Fruit fly (Drosophila melanogaster) whole organism, embryonic: ENCODE measurements around the gene CG10132.

Source experiments
- Atf6 ChIP-seq: fragments of 200-800 bp; sonication (Bioruptor generic); IDR thresholded peaks from 2 replicates; pipeline ENCODE4 v1.3.6; 2022; ENCODE audit warnings: missing biosample characterization, missing genetic modification characterization
- BEAF-32 ChIP-seq: fragments of 200-800 bp; sonication (Bioruptor generic); optimal IDR thresholded peaks from 3 replicates; lab custom pipeline; 2017; ENCODE audit warnings: missing biosample characterization, missing genetic modification characterization, mild to moderate bottlenecking, moderate library complexity, missing genetic modification reagents
- Bgb ChIP-seq: fragments of 200-800 bp; sonication (Bioruptor generic); IDR thresholded peaks from 2 replicates; pipeline ENCODE4 v1.3.6; 2022; ENCODE audit warnings: missing biosample characterization, missing genetic modification characterization; ENCODE audit not compliant: partially characterized antibody
- CG13287 ChIP-seq: fragments of 200-800 bp; sonication (Bioruptor generic); IDR thresholded peaks from 2 replicates; pipeline ENCODE4 v1.3.6; 2022; ENCODE audit warnings: missing biosample characterization, missing genetic modification characterization; ENCODE audit not compliant: partially characterized antibody
- CG14014 ChIP-seq: fragments of 200-800 bp; sonication (Bioruptor generic); IDR thresholded peaks from 2 replicates; pipeline ENCODE4 v1.3.6; 2022; ENCODE audit warnings: missing biosample characterization, missing genetic modification characterization
- CG14441 ChIP-seq: fragments of 200-800 bp; sonication (Bioruptor generic); IDR thresholded peaks from 2 replicates; pipeline ENCODE4 v1.3.6; 2022; ENCODE audit warnings: missing biosample characterization, missing genetic modification characterization
- CG14965 ChIP-seq: fragments of 200-800 bp; sonication (Bioruptor generic); optimal IDR thresholded peaks from 2 replicates; lab custom pipeline; 2016; ENCODE audit warnings: missing biosample characterization, missing genetic modification characterization, borderline replicate concordance
- CG16815 ChIP-seq: fragments of 200-800 bp; sonication (Bioruptor generic); optimal IDR thresholded peaks from 3 replicates; lab custom pipeline; 2017; ENCODE audit warnings: missing biosample characterization, mild to moderate bottlenecking, missing genetic modification characterization
- CG17612 ChIP-seq: fragments of 200-800 bp; sonication (Bioruptor generic); IDR thresholded peaks from 2 replicates; pipeline ENCODE4 v1.3.6; 2022; ENCODE audit warnings: missing biosample characterization, missing genetic modification characterization
- CG18011 ChIP-seq: fragments of 200-800 bp; sonication (Bioruptor generic); optimal IDR thresholded peaks from 2 replicates; lab custom pipeline; 2017; ENCODE audit warnings: missing biosample characterization, missing genetic modification characterization, mild to moderate bottlenecking, moderate library complexity, missing genotype
- CG2116 ChIP-seq: fragments of 200-800 bp; sonication (Bioruptor generic); optimal IDR thresholded peaks from 3 replicates; lab custom pipeline; 2018; ENCODE audit warnings: missing biosample characterization, mild to moderate bottlenecking, missing genetic modification characterization
- CG2202 ChIP-seq: fragments of 200-800 bp; sonication (Bioruptor generic); optimal IDR thresholded peaks from 2 replicates; lab custom pipeline; 2018; ENCODE audit warnings: missing biosample characterization, mild to moderate bottlenecking, missing genetic modification characterization
- CG30020 ChIP-seq: fragments of 200-800 bp; optimal IDR thresholded peaks from 2 replicates; lab custom pipeline; 2019; ENCODE audit warnings: missing biosample characterization, mild to moderate bottlenecking, missing genetic modification characterization, moderate library complexity
- CG3163 ChIP-seq: fragments of 200-800 bp; sonication (Bioruptor generic); optimal IDR thresholded peaks from 3 replicates; lab custom pipeline; 2016; ENCODE audit warnings: missing biosample characterization, missing genetic modification characterization
- CG7963 ChIP-seq: fragments of 200-800 bp; sonication (Bioruptor generic); IDR thresholded peaks from 3 replicates; pipeline ENCODE4 v1.3.6; 2022; ENCODE audit warnings: missing biosample characterization, missing genetic modification characterization; ENCODE audit not compliant: partially characterized antibody
- CG8765 ChIP-seq: fragments of 200-800 bp; sonication (Bioruptor generic); IDR thresholded peaks from 2 replicates; pipeline ENCODE4 v1.3.6; 2022; ENCODE audit warnings: missing biosample characterization, missing genetic modification characterization
- Camta ChIP-seq: fragments of 200-800 bp; sonication (Bioruptor generic); optimal IDR thresholded peaks from 2 replicates; lab custom pipeline; 2016; ENCODE audit warnings: missing biosample characterization, missing genetic modification characterization
- Dbx ChIP-seq: fragments of 200-800 bp; sonication (Bioruptor generic); IDR thresholded peaks from 3 replicates; pipeline ENCODE4 v1.3.6; 2022; ENCODE audit warnings: missing biosample characterization, missing genetic modification characterization
- Doc3 ChIP-seq: fragments of 200-800 bp; sonication (Bioruptor generic); IDR thresholded peaks from 3 replicates; pipeline ENCODE4 v1.3.6; 2022; ENCODE audit warnings: missing biosample characterization, missing genetic modification characterization; ENCODE audit not compliant: partially characterized antibody
- Dref ChIP-seq: fragments of 200-800 bp; sonication (Bioruptor generic); IDR thresholded peaks from 2 replicates; pipeline ENCODE4 v1.3.6; 2022; ENCODE audit warnings: missing biosample characterization, missing genetic modification characterization
- H15 ChIP-seq: fragments of 200-800 bp; sonication (Bioruptor generic); IDR thresholded peaks from 3 replicates; pipeline ENCODE4 v1.3.6; 2022; ENCODE audit warnings: missing biosample characterization, missing genetic modification characterization
- HLHmδ ChIP-seq: fragments of 200-800 bp; sonication (Bioruptor generic); optimal IDR thresholded peaks from 2 replicates; lab custom pipeline; 2018; ENCODE audit warnings: missing biosample characterization, mild to moderate bottlenecking, missing genetic modification characterization, moderate library complexity
- Jarid2 ChIP-seq: fragments of 200-800 bp; sonication (Bioruptor generic); optimal IDR thresholded peaks from 3 replicates; lab custom pipeline; 2017; ENCODE audit warnings: mild to moderate bottlenecking, missing biosample characterization, missing genetic modification reagents, missing genetic modification characterization
- MBD-R2 ChIP-seq: fragments of 200-800 bp; sonication (Bioruptor generic); IDR thresholded peaks from 2 replicates; pipeline ENCODE4 v1.3.6; 2022; ENCODE audit warnings: missing biosample characterization, missing genetic modification characterization
- MESR4 ChIP-seq: fragments of 200-800 bp; sonication (Bioruptor generic); optimal IDR thresholded peaks from 2 replicates; lab custom pipeline; 2018; ENCODE audit warnings: missing biosample characterization, mild to moderate bottlenecking, missing genetic modification characterization, moderate library complexity
- Med ChIP-seq: fragments of 200-800 bp; sonication (Bioruptor generic); peaks from one replicate; lab custom pipeline; 2016; ENCODE audit warnings: missing biosample characterization, missing genetic modification characterization, mild to moderate bottlenecking, inconsistent platforms, moderate library complexity
- Poxn ChIP-seq: fragments of 200-800 bp; sonication (Bioruptor generic); IDR thresholded peaks from 2 replicates; pipeline ENCODE4 v1.3.6; 2022; ENCODE audit warnings: missing biosample characterization, missing genetic modification characterization
- Scr ChIP-seq: fragments of 200-800 bp; sonication (Bioruptor generic); IDR thresholded peaks from 2 replicates; pipeline ENCODE4 v1.3.6; 2022; ENCODE audit warnings: missing biosample characterization, missing genetic modification characterization; ENCODE audit not compliant: partially characterized antibody
- Sry-δ ChIP-seq: fragments of 200-800 bp; sonication (Bioruptor generic); optimal IDR thresholded peaks from 2 replicates; lab custom pipeline; 2016; ENCODE audit warnings: missing biosample characterization, missing genetic modification characterization
- Stat92E ChIP-seq, 3 experiments: fragments of >200 bp in 2 of 3; fragments of 200-800 bp in 1 of 3; sonication (Bioruptor generic) in 1 of 3; optimal IDR thresholded peaks; 2 replicates each; lab custom pipeline; 2017 to 2019; ENCODE audit warnings: missing biosample characterization in 3 of 3, missing genetic modification characterization in 3 of 3, mild to moderate bottlenecking in 1 of 3, moderate library complexity in 1 of 3
- TFAM ChIP-seq: fragments of 200-800 bp; sonication (Bioruptor generic); optimal IDR thresholded peaks from 2 replicates; lab custom pipeline; 2017; ENCODE audit warnings: missing biosample characterization, missing genetic modification characterization, inconsistent platforms
- dmrt99B ChIP-seq: fragments of 200-800 bp; sonication (Bioruptor generic); optimal IDR thresholded peaks from 2 replicates; lab custom pipeline; 2018; ENCODE audit warnings: missing biosample characterization, mild to moderate bottlenecking, missing genetic modification characterization, moderate library complexity
- hbn ChIP-seq: fragments of 200-800 bp; sonication (Bioruptor generic); IDR thresholded peaks from 2 replicates; pipeline ENCODE4 v1.3.6; 2022; ENCODE audit warnings: missing biosample characterization, missing genetic modification characterization; ENCODE audit not compliant: partially characterized antibody
- kni ChIP-seq: fragments of 200-800 bp; sonication (Bioruptor generic); optimal IDR thresholded peaks from 3 replicates; lab custom pipeline; 2017; ENCODE audit warnings: mild to moderate bottlenecking, missing biosample characterization, missing genetic modification reagents, missing genetic modification characterization
- lola ChIP-seq, 3 experiments: fragments of >200 bp in 2 of 3; fragments of 200-800 bp in 1 of 3; sonication (Bioruptor generic) in 1 of 3; optimal IDR thresholded peaks; 2 replicates each; lab custom pipeline; 2017 to 2019; ENCODE audit warnings: missing biosample characterization in 3 of 3, missing genetic modification characterization in 3 of 3, mild to moderate bottlenecking in 1 of 3, moderate library complexity in 1 of 3
- nau ChIP-seq: fragments of 200-800 bp; sonication (Bioruptor generic); optimal IDR thresholded peaks from 3 replicates; lab custom pipeline; 2017; ENCODE audit warnings: missing biosample characterization, mild to moderate bottlenecking, missing genetic modification characterization, missing genetic modification reagents
- odd ChIP-seq: fragments of 200-800 bp; sonication (Bioruptor generic); optimal IDR thresholded peaks from 2 replicates; lab custom pipeline; 2017; ENCODE audit warnings: missing biosample characterization, mild to moderate bottlenecking, missing genetic modification characterization
- peb ChIP-seq: fragments of 200-800 bp; sonication (Bioruptor generic); IDR thresholded peaks from 2 replicates; pipeline ENCODE4 v1.3.6; 2022; ENCODE audit warnings: missing biosample characterization, missing genetic modification characterization
- sna ChIP-seq: fragments of 200-800 bp; sonication (Bioruptor generic); IDR thresholded peaks from 2 replicates; pipeline ENCODE4 v1.3.6; 2022; ENCODE audit warnings: missing biosample characterization, missing genetic modification characterization; ENCODE audit not compliant: partially characterized antibody
- tna ChIP-seq: fragments of 200-800 bp; sonication (Bioruptor generic); IDR thresholded peaks from 2 replicates; pipeline ENCODE4 v1.3.6; 2022; ENCODE audit warnings: missing biosample characterization, missing genetic modification characterization; ENCODE audit not compliant: partially characterized antibody

Gene CG10132

dm6 chr2L:19484539-19484938 is 34.1 kb upstream of the CG10132 start, which contains the start of the genes CG10195 and CG13084 (continued):
- TF ChIP-seq odd (no peak), Dbx (GFP tag; lab: Robert Waterston, UW) (no peak), CG14014 (GFP tag; lab: Robert Waterston, UW) (no peak), sna (peak; percentile 74), H15 (GFP tag; lab: Robert Waterston, UW) (no peak), Stat92E (GFP tag; optimal IDR thresholded peaks at IDR 0.05; lab: Kevin White, UChicago) (no peak), MBD-R2 (GFP tag; lab: Robert Waterston, UW) (peak; percentile 18; the same call in 1 of the 2 replicates), CG14441 (GFP tag; lab: Robert Waterston, UW) (no peak), dmrt99B (tag; lab: Kevin White, UChicago) (no peak), Dref (GFP tag; lab: Robert Waterston, UW) (peak; percentile 70), CG2116 (GFP tag; lab: Kevin White, UChicago) (peak; percentile 53), HLHmδ (GFP tag; lab: Kevin White, UChicago) (no peak), CG18011 (GFP tag; lab: Kevin White, UChicago) (no peak), Camta (no peak), lola (GFP tag; optimal IDR thresholded peaks at IDR 0.05; lab: Kevin White, UChicago) (no peak), BEAF-32 (GFP tag; lab: Kevin White, UChicago) (peak; percentile 14), tna (GFP tag; lab: Robert Waterston, UW) (0 out of 2 replicates have a peak, but pooled peaks have one; percentile 54), hbn (GFP tag; lab: Robert Waterston, UW) (peak; percentile 31; the same call in 1 of the 2 replicates), Poxn (no peak), MESR4 (GFP tag; lab: Kevin White, UChicago) (no peak), CG13287 (GFP tag; lab: Robert Waterston, UW) (peak; percentile 64), CG30020 (tag; lab: Kevin White, UChicago) (no peak), nau (GFP tag; lab: Kevin White, UChicago) (no peak), kni (GFP tag; lab: Kevin White, UChicago) (no peak), Jarid2 (GFP tag; lab: Kevin White, UChicago) (no peak), TFAM (GFP tag; lab: Kevin White, UChicago) (no peak), Med (GFP tag; lab: Kevin White, UChicago) (no peak), CG17612 (no peak), CG2202 (tag; lab: Kevin White, UChicago) (no peak), peb (GFP tag; lab: Robert Waterston, UW) (no peak), CG8765 (GFP tag; lab: Robert Waterston, UW) (no peak), CG7963 (no peak), CG3163 (GFP tag; lab: Kevin White, UChicago) (no peak), Atf6 (no peak), CG16815 (no peak), CG14965 (GFP tag; lab: Kevin White, UChicago) (no peak), Scr (GFP tag; lab: Robert Waterston, UW) (0 out of 2 replicates have a peak, but pooled peaks have one; percentile 24), Bgb (peak; percentile 27; the same call in 1 of the 2 replicates), Sry-δ (peak; percentile 10), Doc3 (GFP tag; lab: Robert Waterston, UW) (peak; percentile 44; the same call in 2 of the 3 replicates)
